Worm (Caenorhabditis elegans): Measurements from ENCODE around the gene C53A5.2.
A peak's percentile ranks its signal among the peaks of the same experiment; 100 is the strongest.

C53A5.2 gene

DNA sequence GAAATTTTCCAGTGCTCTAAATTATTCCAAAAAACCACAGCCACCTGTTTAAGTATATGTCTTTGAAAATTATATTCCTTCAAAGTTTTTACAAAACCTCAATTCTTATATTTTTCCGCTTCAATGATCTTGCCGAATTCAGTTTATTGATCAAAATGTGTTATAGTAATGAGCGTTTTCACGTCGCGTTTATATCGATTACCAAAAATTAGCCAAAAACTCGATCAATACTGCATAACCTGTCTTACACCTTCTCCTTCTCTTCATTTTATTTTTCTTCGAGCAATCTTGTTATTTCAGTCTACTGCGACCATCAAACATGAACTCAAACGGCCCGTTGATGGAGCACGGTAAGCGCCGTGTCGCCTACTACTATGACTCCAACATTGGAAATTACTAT is 2.1 kb upstream of the C53A5.2 start, which contains the start of gene hda-1:
Gene hda-1 (plus strand): TSS at position 301 of the 400 bp plus-strand sequence.
- TF ChIP-seq skn-1 (tag; optimal IDR thresholded peaks at IDR 0.05) (no peak), lsy-12 (tag; optimal IDR thresholded peaks at IDR 0.05) (no peak), sea-2 (GFP tag; optimal IDR thresholded peaks at IDR 0.05) (no peak), ceh-16 (tag; optimal IDR thresholded peaks at IDR 0.05) (no peak), aly-2 (tag; optimal IDR thresholded peaks at IDR 0.05) (no peak), mdl-1 (tag; optimal IDR thresholded peaks at IDR 0.05) (no peak), zag-1 (tag; optimal IDR thresholded peaks at IDR 0.05) (no peak), tbx-2 (tag; optimal IDR thresholded peaks at IDR 0.05) (no peak), mml-1 (tag; optimal IDR thresholded peaks at IDR 0.05) (no peak)

DNA sequence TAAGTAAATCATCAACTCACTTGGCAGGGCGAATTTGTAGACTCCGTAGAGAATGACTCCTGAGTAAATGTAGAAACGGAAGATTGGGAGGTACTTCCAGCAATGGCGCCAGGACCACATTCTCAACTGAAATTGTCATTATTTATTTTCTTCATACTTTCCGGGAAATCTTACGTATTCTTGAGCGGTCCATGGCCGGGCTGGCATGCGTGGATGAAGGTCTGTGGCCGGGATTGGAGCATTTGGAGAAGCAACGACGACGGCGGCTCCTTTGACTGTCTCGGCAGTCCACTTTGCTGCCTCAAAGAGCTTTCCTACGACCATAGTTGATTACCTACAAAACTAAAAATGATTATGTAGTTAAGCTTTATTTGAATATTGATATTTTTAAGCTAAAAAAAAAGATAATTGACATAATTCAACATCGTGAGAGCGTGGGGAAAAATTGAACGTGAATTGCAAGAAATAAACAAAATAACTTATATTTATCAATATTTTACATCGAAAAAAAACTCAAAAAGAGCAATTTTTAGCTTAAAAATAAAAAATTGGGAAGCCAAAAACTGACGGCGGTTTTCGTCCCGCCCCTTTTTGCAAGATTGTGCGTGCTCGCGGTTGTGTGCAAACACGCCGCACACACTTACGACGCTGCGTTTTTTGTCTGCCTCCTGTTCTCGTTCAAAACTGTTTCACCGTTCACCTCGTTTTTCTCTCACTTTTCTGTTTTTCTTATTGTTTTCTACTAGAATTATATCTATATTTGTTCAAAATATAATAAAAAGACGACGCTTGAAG is 980 bp upstream of the C53A5.2 start, which contains the start of gene ril-1:
Gene ril-1 (minus strand): TSS at position 342 of the 795 bp plus-strand sequence.
- TF ChIP-seq nfya-1 (tag; optimal IDR thresholded peaks at IDR 0.05; ENCODE audit: insufficient read depth) (peak; percentile 64), sea-2 (GFP tag; optimal IDR thresholded peaks at IDR 0.05) (no peak), nhr-25 (tag; optimal IDR thresholded peaks at IDR 0.05) (peak; percentile 29), ceh-16 (tag; optimal IDR thresholded peaks at IDR 0.05) (no peak), nhr-23 (tag; optimal IDR thresholded peaks at IDR 0.05) (peak; percentile 7), fkh-2 (tag; optimal IDR thresholded peaks at IDR 0.05) (no peak), skn-1 (tag; optimal IDR thresholded peaks at IDR 0.05) (no peak), fos-1 (tag; optimal IDR thresholded peaks at IDR 0.05) (no peak), lin-15B (tag; optimal IDR thresholded peaks at IDR 0.05) (peak; percentile 54), elt-2 (tag; optimal IDR thresholded peaks at IDR 0.05) (peak; percentile 48), mdl-1 (tag; optimal IDR thresholded peaks at IDR 0.05) (no peak), hmg-11 (tag; optimal IDR thresholded peaks at IDR 0.05) (peak; percentile 49)

DNA sequence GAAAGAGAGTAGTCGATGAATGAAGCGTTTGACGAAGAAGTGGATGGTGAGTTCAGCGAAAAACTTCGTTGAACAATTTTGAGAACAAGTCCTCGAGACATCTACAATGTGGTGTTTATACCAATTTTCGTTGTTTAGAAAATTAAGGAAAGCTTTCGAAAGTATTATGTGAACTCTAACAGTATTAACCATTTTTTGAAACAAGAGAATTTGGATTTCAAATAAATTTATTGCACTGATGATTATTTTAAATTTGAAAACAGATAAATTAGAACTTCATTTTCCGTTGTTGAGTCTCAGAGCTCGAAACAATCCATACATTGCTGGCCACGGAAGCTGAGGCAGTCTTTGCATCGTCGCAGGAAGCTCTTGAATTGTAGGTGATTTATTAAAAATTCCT is 491 bp downstream of the C53A5.2 start, which contains the start of gene C53A5.16:
Gene C53A5.16 (minus strand): TSS at position 101 of the 400 bp plus-strand sequence.
- TF ChIP-seq mdl-1 (tag; optimal IDR thresholded peaks at IDR 0.05), result no peak
- no peak for TF ChIP-seq nhr-12 (tag; optimal IDR thresholded peaks at IDR 0.05)
- TF ChIP-seq aly-2 (tag; optimal IDR thresholded peaks at IDR 0.05), result no peak
- no peak for TF ChIP-seq mml-1 (tag; optimal IDR thresholded peaks at IDR 0.05)
- no peak for TF ChIP-seq zag-1 (tag; optimal IDR thresholded peaks at IDR 0.05)
- TF ChIP-seq lsy-12 (tag; optimal IDR thresholded peaks at IDR 0.05), result no peak
- no peak for TF ChIP-seq unc-39 (tag; optimal IDR thresholded peaks at IDR 0.05)
- TF ChIP-seq elt-2 (tag; optimal IDR thresholded peaks at IDR 0.05), result no peak
- TF ChIP-seq eor-1 (tag; optimal IDR thresholded peaks at IDR 0.05), result no peak
- no peak for TF ChIP-seq elt-1 (tag; optimal IDR thresholded peaks at IDR 0.05)
- TF ChIP-seq nfya-1 (tag; optimal IDR thresholded peaks at IDR 0.05; ENCODE audit: insufficient read depth), result no peak
- no peak for TF ChIP-seq ceh-16 (tag; optimal IDR thresholded peaks at IDR 0.05)
- no peak for TF ChIP-seq lin-15B (tag; optimal IDR thresholded peaks at IDR 0.05)
- no peak for TF ChIP-seq sea-2 (GFP tag; optimal IDR thresholded peaks at IDR 0.05)
- TF ChIP-seq nhr-237 (tag; optimal IDR thresholded peaks at IDR 0.05), result no peak
- no peak for TF ChIP-seq fkh-10 (GFP tag; optimal IDR thresholded peaks at IDR 0.05)
- no peak for TF ChIP-seq snpc-4 (tag; optimal IDR thresholded peaks at IDR 0.05)
- TF ChIP-seq pha-4 (tag; optimal IDR thresholded peaks at IDR 0.05), result no peak
- no peak for TF ChIP-seq nhr-11 (tag; optimal IDR thresholded peaks at IDR 0.05)

DNA sequence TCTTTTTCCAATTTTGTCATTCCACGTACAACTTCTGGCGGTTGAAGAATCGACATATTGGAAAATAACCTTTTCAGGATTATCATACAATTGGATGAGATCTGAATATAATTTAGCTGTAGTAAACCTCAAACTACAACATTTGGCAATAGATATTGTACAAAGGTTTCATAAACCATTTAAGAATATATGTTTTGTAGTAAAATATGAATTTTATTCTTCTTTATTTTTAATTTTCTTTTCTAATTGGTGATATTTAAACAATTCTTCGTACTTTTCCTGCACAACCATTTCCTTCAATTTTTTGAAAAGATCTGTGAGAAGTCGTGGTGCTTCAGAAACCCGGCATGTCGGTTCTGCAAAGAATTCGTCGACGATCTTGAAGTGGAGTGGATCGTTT is 2.0 kb downstream of the C53A5.2 start, which contains the start of gene C53A5.17:
Gene C53A5.17 (minus strand): TSS at position 101 of the 400 bp plus-strand sequence.
- no peak for TF ChIP-seq nhr-77 (tag; optimal IDR thresholded peaks at IDR 0.05)
- TF ChIP-seq R02D3.7 (tag; optimal IDR thresholded peaks at IDR 0.05), result no peak
- no peak for TF ChIP-seq nhr-11 (tag; optimal IDR thresholded peaks at IDR 0.05)
- no peak for TF ChIP-seq nhr-237 (tag; optimal IDR thresholded peaks at IDR 0.05)
- no peak for TF ChIP-seq jun-1 (tag; optimal IDR thresholded peaks at IDR 0.05)
- no peak for TF ChIP-seq ceh-9 (tag; optimal IDR thresholded peaks at IDR 0.05)
- no peak for TF ChIP-seq fkh-10 (GFP tag; optimal IDR thresholded peaks at IDR 0.05)
- TF ChIP-seq nhr-67 (tag; optimal IDR thresholded peaks at IDR 0.05), result no peak
- no peak for TF ChIP-seq skn-1 (tag; optimal IDR thresholded peaks at IDR 0.05)
- TF ChIP-seq nhr-12 (tag; optimal IDR thresholded peaks at IDR 0.05), result no peak
- no peak for TF ChIP-seq ceh-16 (tag; optimal IDR thresholded peaks at IDR 0.05)
- TF ChIP-seq egl-5 (tag; optimal IDR thresholded peaks at IDR 0.05), result no peak

DNA sequence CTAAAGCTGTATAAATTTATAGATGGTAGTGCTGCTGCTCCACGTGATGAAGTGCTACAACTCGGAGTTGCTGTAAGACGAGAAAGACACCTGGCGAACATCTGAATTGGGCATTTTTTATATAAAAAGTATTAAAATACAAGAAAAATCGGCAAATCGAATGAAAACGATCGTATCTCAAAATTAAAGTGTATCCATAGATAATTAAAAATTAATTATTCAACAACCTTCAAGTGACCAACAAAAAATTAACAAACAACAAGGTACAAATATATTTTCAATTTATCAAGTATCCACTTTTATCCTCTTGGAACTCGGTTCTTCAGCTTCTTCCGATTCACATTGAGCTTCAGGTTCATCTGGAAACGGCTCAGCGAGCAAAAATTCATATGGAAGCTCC is 3.7 kb downstream of the C53A5.2 start, which contains the start of gene R02D5.8:
Gene R02D5.8 (minus strand): TSS at position 101 of the 400 bp plus-strand sequence.
- TF ChIP-seq tbx-2 (tag; optimal IDR thresholded peaks at IDR 0.05) (no peak), nhr-76 (tag; optimal IDR thresholded peaks at IDR 0.05) (no peak), ceh-16 (tag; optimal IDR thresholded peaks at IDR 0.05) (no peak), egl-5 (tag; optimal IDR thresholded peaks at IDR 0.05) (no peak), ceh-28 (tag; optimal IDR thresholded peaks at IDR 0.05) (no peak), skn-1 (tag; optimal IDR thresholded peaks at IDR 0.05) (no peak), fos-1 (tag; optimal IDR thresholded peaks at IDR 0.05) (no peak), fkh-10 (GFP tag; optimal IDR thresholded peaks at IDR 0.05) (no peak), nhr-23 (tag; optimal IDR thresholded peaks at IDR 0.05) (no peak), ztf-4 (tag; optimal IDR thresholded peaks at IDR 0.05) (no peak), mdl-1 (tag; optimal IDR thresholded peaks at IDR 0.05) (no peak), pqm-1 (tag; optimal IDR thresholded peaks at IDR 0.05) (no peak), pha-4 (tag; optimal IDR thresholded peaks at IDR 0.05) (no peak), daf-12 (tag; optimal IDR thresholded peaks at IDR 0.05) (no peak), snpc-4 (tag; optimal IDR thresholded peaks at IDR 0.05) (no peak), zag-1 (tag; optimal IDR thresholded peaks at IDR 0.05) (no peak), elt-1 (tag; optimal IDR thresholded peaks at IDR 0.05) (no peak), nhr-43 (tag; optimal IDR thresholded peaks at IDR 0.05; ENCODE audit: poor library complexity, severe bottlenecking) (no peak), ceh-9 (tag; optimal IDR thresholded peaks at IDR 0.05) (no peak), sea-2 (GFP tag; optimal IDR thresholded peaks at IDR 0.05) (no peak)

All from whole organism, L3 larva.